Worm (Caenorhabditis elegans) whole organism, L4 larva: ENCODE results near the gene his-38.
A peak's percentile ranks its signal among the peaks of the same experiment; 100 is the strongest.

Experiments used
- F37D6.2 ChIP-seq: sonication (generic microtip); optimal IDR thresholded peaks from 2 replicates; lab custom pipeline; 2016; ENCODE audit warnings: mild to moderate bottlenecking, missing genetic modification characterization, missing compliant biosample characterization
- F49E8.2 ChIP-seq: sonication (generic microtip); optimal IDR thresholded peaks from 2 replicates; lab custom pipeline; 2016; ENCODE audit warnings: missing compliant biosample characterization, mild to moderate bottlenecking, missing genetic modification characterization, borderline replicate concordance
- T20F7.1 ChIP-seq: fragments of 200-800 bp; sonication (Bioruptor generic); optimal IDR thresholded peaks from 2 replicates; lab custom pipeline; 2018; ENCODE audit warnings: mild to moderate bottlenecking, missing genetic modification characterization, missing compliant biosample characterization
- Y75B8A.6 ChIP-seq: fragments of 200-800 bp; sonication (Bioruptor generic); IDR thresholded peaks from 2 replicates; pipeline ENCODE4 v1.3.6; 2022; ENCODE audit warnings: missing genetic modification reagents, missing genetic modification characterization, missing compliant biosample characterization
- ZK546.5 ChIP-seq, 2 experiments: sonication (generic microtip); optimal IDR thresholded peaks; 2 replicates each; lab custom pipeline; 2017; ENCODE audit warnings: missing biosample characterization in 2 of 2, missing genetic modification characterization in 2 of 2
- aha-1 ChIP-seq: fragments of 150-350 bp; peaks from one replicate; lab custom pipeline; 2014; ENCODE audit warnings: missing biosample characterization, missing genetic modification characterization
- ceh-20 ChIP-seq: fragments of 200-800 bp; sonication (Bioruptor generic); IDR thresholded peaks from 2 replicates; pipeline ENCODE4 v1.3.6; 2022; ENCODE audit warnings: missing genetic modification reagents, missing genetic modification characterization, missing compliant biosample characterization
- ceh-28 ChIP-seq: fragments of 150-350 bp; optimal IDR thresholded peaks from 2 replicates; lab custom pipeline; 2014; ENCODE audit warnings: missing biosample characterization, missing genetic modification reagents, missing genetic modification characterization
- ceh-32 ChIP-seq: sonication (generic microtip); optimal IDR thresholded peaks from 2 replicates; lab custom pipeline; 2016; ENCODE audit warnings: mild to moderate bottlenecking, missing genetic modification characterization, missing compliant biosample characterization; ENCODE audit not compliant: poor library complexity
- ces-1 ChIP-seq: fragments of 150-350 bp; sonication (generic microtip); optimal IDR thresholded peaks from 4 replicates; lab custom pipeline; 2014; ENCODE audit warnings: missing biosample characterization, missing genetic modification reagents, missing genetic modification characterization
- ctbp-1 ChIP-seq: fragments of 200-800 bp; sonication (Bioruptor generic); IDR thresholded peaks from 2 replicates; pipeline ENCODE4 v1.3.6; 2022; ENCODE audit warnings: missing genetic modification reagents, missing genetic modification characterization, missing compliant biosample characterization
- daf-16 ChIP-seq, 3 experiments: sonication (generic microtip); optimal IDR thresholded peaks; 2 replicates each; lab custom pipeline; 2016 to 2017; ENCODE audit warnings: missing genetic modification characterization in 3 of 3, missing genetic modification reagents in 3 of 3, mild to moderate bottlenecking in 2 of 3, missing compliant biosample characterization in 2 of 3, missing biosample characterization in 1 of 3, moderate library complexity in 1 of 3
- daf-19 ChIP-seq: fragments of 200-800 bp; sonication (Bioruptor generic); conservative IDR thresholded peaks from 2 replicates; pipeline ENCODE4 v1.3.6; 2022; ENCODE audit warnings: missing genetic modification characterization, missing compliant biosample characterization
- dmd-6 ChIP-seq: fragments of 200-800 bp; sonication (Bioruptor generic); IDR thresholded peaks from 2 replicates; pipeline ENCODE4 v1.3.6; 2022; ENCODE audit warnings: missing genetic modification reagents, missing genetic modification characterization, missing compliant biosample characterization
- dmd-9 ChIP-seq: fragments of 200-800 bp; sonication (Bioruptor generic); IDR thresholded peaks from 2 replicates; pipeline ENCODE4 v1.3.6; 2022; ENCODE audit warnings: missing genetic modification reagents, missing genetic modification characterization, missing compliant biosample characterization
- dve-1 ChIP-seq: sonication (generic microtip); optimal IDR thresholded peaks from 2 replicates; lab custom pipeline; 2017; ENCODE audit warnings: antibody characterized with exemption, mild to moderate bottlenecking, missing genetic modification characterization, missing compliant biosample characterization; ENCODE audit not compliant: insufficient read depth
- fkh-10 ChIP-seq: fragments of 150-350 bp; optimal IDR thresholded peaks from 2 replicates; lab custom pipeline; 2014; ENCODE audit warnings: missing biosample characterization, missing genetic modification reagents, missing genetic modification characterization
- gei-8 ChIP-seq: fragments of 200-800 bp; sonication (Bioruptor generic); optimal IDR thresholded peaks from 2 replicates; lab custom pipeline; 2018; ENCODE audit warnings: mild to moderate bottlenecking, missing genetic modification characterization, missing compliant biosample characterization
- hlh-11 ChIP-seq: fragments of 200-800 bp; sonication (Bioruptor generic); optimal IDR thresholded peaks from 2 replicates; lab custom pipeline; 2018; ENCODE audit warnings: mild to moderate bottlenecking, missing genetic modification characterization, missing compliant biosample characterization
- hlh-30 ChIP-seq: sonication (generic microtip); optimal IDR thresholded peaks from 2 replicates; lab custom pipeline; 2017; ENCODE audit warnings: antibody characterized with exemption, mild to moderate bottlenecking, missing genetic modification characterization, missing compliant biosample characterization; ENCODE audit not compliant: insufficient read depth
- hmg-1.1 ChIP-seq: fragments of 200-800 bp; sonication (Bioruptor generic); IDR thresholded peaks from 2 replicates; pipeline ENCODE4 v1.3.6; 2022; ENCODE audit warnings: missing genetic modification reagents, missing genetic modification characterization, missing compliant biosample characterization
- lin-15B ChIP-seq: fragments of 150-350 bp; sonication (generic microtip); optimal IDR thresholded peaks from 3 replicates; lab custom pipeline; 2014; ENCODE audit warnings: missing biosample characterization, missing genetic modification characterization
- lin-29 ChIP-seq: fragments of 200-800 bp; sonication (Bioruptor generic); IDR thresholded peaks from 2 replicates; pipeline ENCODE4 v1.3.6; 2022; ENCODE audit warnings: missing genetic modification reagents, missing genetic modification characterization, missing compliant biosample characterization
- lir-3 ChIP-seq: sonication (generic microtip); optimal IDR thresholded peaks from 2 replicates; lab custom pipeline; 2016; ENCODE audit warnings: mild to moderate bottlenecking, missing genetic modification characterization, missing compliant biosample characterization
- lsy-2 ChIP-seq, 2 experiments: fragments of 150-350 bp in 1 of 2; sonication (generic microtip) in 1 of 2; optimal IDR thresholded peaks; 2 replicates each; lab custom pipeline; 2014 to 2017; ENCODE audit warnings: missing biosample characterization in 2 of 2, missing genetic modification characterization in 2 of 2
- madf-9 ChIP-seq: fragments of 200-800 bp; sonication (Bioruptor generic); conservative IDR thresholded peaks from 2 replicates; pipeline ENCODE4 v1.3.6; 2022; ENCODE audit warnings: missing genetic modification reagents, missing genetic modification characterization, missing compliant biosample characterization
- mdl-1 ChIP-seq, 2 experiments: fragments of 150-350 bp in 1 of 2; sonication (generic microtip) in 1 of 2; optimal IDR thresholded peaks; 2 replicates each; lab custom pipeline; 2014 to 2017; ENCODE audit warnings: missing biosample characterization in 2 of 2, missing genetic modification characterization in 2 of 2
- mep-1 ChIP-seq: fragments of 150-350 bp; sonication (generic microtip); optimal IDR thresholded peaks from 3 replicates; lab custom pipeline; 2014; ENCODE audit warnings: missing biosample characterization, missing genetic modification characterization
- nhr-102 ChIP-seq: sonication (generic microtip); optimal IDR thresholded peaks from 2 replicates; lab custom pipeline; 2016; ENCODE audit warnings: mild to moderate bottlenecking, missing genetic modification characterization, moderate library complexity, missing compliant biosample characterization
- nhr-48 ChIP-seq: sonication (generic microtip); optimal IDR thresholded peaks from 2 replicates; lab custom pipeline; 2016; ENCODE audit warnings: mild to moderate bottlenecking, missing genetic modification characterization, missing compliant biosample characterization
- nhr-6 ChIP-seq: fragments of 150-350 bp; optimal IDR thresholded peaks from 2 replicates; lab custom pipeline; 2014; ENCODE audit warnings: missing biosample characterization, missing genetic modification characterization
- nhr-76 ChIP-seq: fragments of 150-350 bp; optimal IDR thresholded peaks from 2 replicates; lab custom pipeline; 2014; ENCODE audit warnings: missing biosample characterization, missing genetic modification characterization
- rbr-2 ChIP-seq: sonication (generic microtip); optimal IDR thresholded peaks from 2 replicates; lab custom pipeline; 2016; ENCODE audit warnings: missing genotype, missing genetic modification characterization, missing compliant biosample characterization
- saeg-2 ChIP-seq: fragments of 200-800 bp; sonication (Bioruptor generic); IDR thresholded peaks from 2 replicates; pipeline ENCODE4 v1.3.6; 2022; ENCODE audit warnings: missing genetic modification reagents, missing genetic modification characterization, missing compliant biosample characterization
- set-16 ChIP-seq: fragments of 200-800 bp; sonication (Bioruptor generic); IDR thresholded peaks from 2 replicates; pipeline ENCODE4 v1.3.6; 2022; ENCODE audit warnings: missing genetic modification reagents, missing genetic modification characterization, missing compliant biosample characterization
- spr-3 ChIP-seq: fragments of 200-800 bp; sonication (Bioruptor generic); optimal IDR thresholded peaks from 2 replicates; lab custom pipeline; 2018; ENCODE audit warnings: mild to moderate bottlenecking, missing genetic modification characterization, missing compliant biosample characterization
- tra-1 ChIP-seq: fragments of 200-800 bp; sonication (Bioruptor generic); IDR thresholded peaks from 2 replicates; pipeline ENCODE4 v1.3.6; 2022; ENCODE audit warnings: missing genetic modification reagents, missing genetic modification characterization, missing compliant biosample characterization
- unc-62 ChIP-seq, 3 experiments: fragments of 150-350 bp in 1 of 3; sonication (generic microtip); optimal IDR thresholded peaks in 2 of 3; peaks in 1 of 3; 1 replicate in 1 of 3; 2 replicates in 2 of 3; lab custom pipeline; 2014 to 2017; ENCODE audit warnings: missing biosample characterization in 3 of 3, missing genetic modification characterization in 3 of 3, missing genetic modification reagents in 3 of 3, missing genotype in 1 of 3
- zag-1 ChIP-seq: fragments of 150-350 bp; optimal IDR thresholded peaks from 2 replicates; lab custom pipeline; 2014; ENCODE audit warnings: missing biosample characterization, missing genetic modification characterization
- zfp-2 ChIP-seq: sonication (generic microtip); optimal IDR thresholded peaks from 2 replicates; lab custom pipeline; 2016; ENCODE audit warnings: mild to moderate bottlenecking, missing genetic modification characterization, missing compliant biosample characterization
- zip-11 ChIP-seq: fragments of 200-800 bp; sonication (Bioruptor generic); IDR thresholded peaks from 2 replicates; pipeline ENCODE4 v1.3.6; 2022; ENCODE audit warnings: missing genetic modification characterization, missing compliant biosample characterization
- zip-2 ChIP-seq: fragments of 150-350 bp; optimal IDR thresholded peaks from 2 replicates; lab custom pipeline; 2014; ENCODE audit warnings: missing biosample characterization, missing genetic modification characterization
- ztf-11 ChIP-seq: fragments of 150-350 bp; optimal IDR thresholded peaks from 2 replicates; lab custom pipeline; 2014; ENCODE audit warnings: missing biosample characterization, missing genetic modification characterization
- ztf-7 ChIP-seq: fragments of 150-350 bp; optimal IDR thresholded peaks from 2 replicates; lab custom pipeline; 2014; ENCODE audit warnings: missing biosample characterization, missing genetic modification characterization

Gene his-38

ce11 chrX:7290859-7291628 is 18.6 kb downstream of the his-38 start:
- TF ChIP-seq dmd-9 (no peak), ceh-20 (no peak), Y75B8A.6 (GFP tag; lab: Robert Waterston, UW) (no peak), dve-1 (tag; lab: Kevin White, UChicago) (peak; percentile 77), T20F7.1 (peak; percentile 21), hlh-11 (tag; lab: Kevin White, UChicago) (peak; percentile 42), nhr-6 (no peak), ZK546.5 (tag; optimal IDR thresholded peaks at IDR 0.05; lab: Kevin White, UChicago) (no peak), ceh-32 (tag; lab: Kevin White, UChicago) (no peak), zip-11 (GFP tag; lab: Robert Waterston, UW) (no peak), zip-2 (no peak), spr-3 (GFP tag; lab: Kevin White, UChicago) (no peak), lin-15B (tag; lab: Kevin White, UChicago) (no peak), ztf-7 (tag; lab: Kevin White, UChicago) (no peak), lin-29 (GFP tag; lab: Robert Waterston, UW) (no peak), nhr-48 (peak; percentile 59), daf-16 (GFP tag; optimal IDR thresholded peaks at IDR 0.05; lab: Kevin White, UChicago) (peak in 1 of 2 experiments; percentile 16), daf-16 (tag; optimal IDR thresholded peaks at IDR 0.05; lab: Kevin White, UChicago) (peak; percentile 53), nhr-76 (tag; lab: Kevin White, UChicago) (no peak), hmg-1.1 (GFP tag; lab: Robert Waterston, UW) (no peak), dmd-6 (GFP tag; lab: Robert Waterston, UW) (peak; percentile 89), gei-8 (no peak), unc-62 (GFP tag; optimal IDR thresholded peaks at IDR 0.05 in 1 of 2; lab: Kevin White, UChicago) (peak; percentile 40 to 89), unc-62 (tag; optimal IDR thresholded peaks at IDR 0.05; lab: Kevin White, UChicago) (no peak), tra-1 (GFP tag; lab: Robert Waterston, UW) (0 out of 2 replicates have a peak, but pooled peaks have one; percentile 67)

- TF ChIP-seq dve-1 (tag; lab: Kevin White, UChicago) (no peak), ztf-11 (tag; lab: Kevin White, UChicago) (no peak), daf-19 (GFP tag; lab: Robert Waterston, UW) (0 out of 2 replicates have a peak, but pooled peaks have one; percentile 8), lir-3 (tag; lab: Kevin White, UChicago) (no peak), zag-1 (tag; lab: Kevin White, UChicago) (no peak), spr-3 (GFP tag; lab: Kevin White, UChicago) (no peak), dmd-9 (no peak), ctbp-1 (GFP tag; lab: Robert Waterston, UW) (no peak)
These were observed 20.1 kb downstream of the his-38 start for ce11 chrX:7289565-7289964.

- TF ChIP-seq hmg-1.1 (GFP tag; lab: Robert Waterston, UW) (peak; percentile 55; the same call in 1 of the 2 replicates), ceh-28 (peak; percentile 10), mep-1 (tag; lab: Kevin White, UChicago) (peak; percentile 64), mdl-1 (tag; optimal IDR thresholded peaks at IDR 0.05; lab: Kevin White, UChicago) (peak in 1 of 2 experiments; percentile 45), rbr-2 (tag; lab: Kevin White, UChicago) (peak; percentile 74), hlh-11 (tag; lab: Kevin White, UChicago) (peak; percentile 24), ctbp-1 (GFP tag; lab: Robert Waterston, UW) (peak; percentile 76), set-16 (peak; percentile 38; the same call in 1 of the 2 replicates), fkh-10 (GFP tag; lab: Kevin White, UChicago) (peak; percentile 96), gei-8 (no peak), unc-62 (GFP tag; optimal IDR thresholded peaks at IDR 0.05 in 1 of 2; lab: Kevin White, UChicago) (peak in 1 of 2 experiments; percentile 86), unc-62 (tag; optimal IDR thresholded peaks at IDR 0.05; lab: Kevin White, UChicago) (no peak), hlh-30 (tag; lab: Kevin White, UChicago) (peak; percentile 11), F37D6.2 (tag; lab: Kevin White, UChicago) (peak; percentile 79), ces-1 (GFP tag; lab: Kevin White, UChicago) (no peak), aha-1 (peak; percentile 96), nhr-48 (no peak), saeg-2 (GFP tag; lab: Robert Waterston, UW) (no peak), madf-9 (GFP tag; lab: Robert Waterston, UW) (no peak), lsy-2 (tag; optimal IDR thresholded peaks at IDR 0.05; lab: Kevin White, UChicago) (peak; percentile 20 to 45), zfp-2 (tag; lab: Kevin White, UChicago) (no peak), zip-11 (GFP tag; lab: Robert Waterston, UW) (no peak), nhr-102 (no peak), F49E8.2 (tag; lab: Kevin White, UChicago) (no peak)
These were observed 24.9 kb downstream of the his-38 start for ce11 chrX:7284724-7285184.
